Fruit fly (Drosophila melanogaster): Measurements from ENCODE around the gene CG2991.

CG2991 gene

DNA sequence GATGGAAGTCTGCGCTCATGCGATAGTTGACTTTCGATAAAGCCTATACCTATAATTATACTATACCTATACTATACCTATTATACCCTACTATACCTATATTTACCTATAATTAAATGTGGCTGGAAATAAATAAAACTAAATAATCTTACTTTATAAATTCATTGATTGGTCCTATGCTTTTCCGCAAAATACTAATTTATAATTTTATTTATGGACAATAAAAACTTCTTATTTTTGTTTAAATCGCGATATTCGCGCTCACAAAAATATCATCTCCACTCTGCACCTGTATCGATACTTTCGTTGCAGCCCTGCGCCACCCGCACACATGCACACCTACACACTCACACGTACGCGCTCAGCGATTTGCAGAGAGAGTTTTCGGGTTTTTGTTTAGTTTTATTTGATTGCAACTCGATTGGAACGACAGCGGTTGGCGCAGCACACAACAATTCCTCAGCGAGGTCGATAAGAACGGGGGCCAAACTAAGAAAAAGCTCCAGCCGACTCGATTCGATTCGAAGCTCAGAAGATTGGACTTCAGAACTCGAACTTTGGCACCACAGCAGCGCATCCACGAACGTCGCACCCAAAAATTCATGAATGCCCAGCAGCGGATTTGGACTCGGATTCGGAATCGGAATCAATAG is 17.7 kb downstream of the CG2991 start, which contains the start of gene CG8814 (continued):
- no peak for TF ChIP-seq tup (GFP tag; optimal IDR thresholded peaks at IDR 0.05)
- TF ChIP-seq CG10565 (GFP tag; optimal IDR thresholded peaks at IDR 0.05): no peak
- peak; percentile 51; the same call in 2 of the 3 replicates for TF ChIP-seq croc (GFP tag; conservative IDR thresholded peaks at IDR 0.05)
- TF ChIP-seq pb (GFP tag; optimal IDR thresholded peaks at IDR 0.05): no peak
- TF ChIP-seq Ets97D (GFP tag; optimal IDR thresholded peaks at IDR 0.05): peak; percentile 49
- peak; percentile 76 for TF ChIP-seq CG13424 (tag; optimal IDR thresholded peaks at IDR 0.05)
- TF ChIP-seq Spps (tag; optimal IDR thresholded peaks at IDR 0.05): no peak
- TF ChIP-seq gem (tag; optimal IDR thresholded peaks at IDR 0.05): peak; percentile 81
- peak; percentile 57 for TF ChIP-seq CG18619 (GFP tag; optimal IDR thresholded peaks at IDR 0.05)
- no peak for TF ChIP-seq CG17612 (GFP tag; IDR thresholded peaks at IDR 0.05)
- TF ChIP-seq CG32532 (GFP tag; IDR thresholded peaks at IDR 0.05): peak; percentile 79
- peak; percentile 33 for TF ChIP-seq Bteb2 (GFP tag; optimal IDR thresholded peaks at IDR 0.05)
- peak; percentile 12 to 27 for TF ChIP-seq chif (GFP tag; optimal IDR thresholded peaks at IDR 0.05)
- TF ChIP-seq usp (GFP tag; optimal IDR thresholded peaks at IDR 0.05): no peak
- TF ChIP-seq Lhr (GFP tag; optimal IDR thresholded peaks at IDR 0.05): peak; percentile 66
- peak; percentile 27 to 75 for TF ChIP-seq dpn (GFP tag; optimal IDR thresholded peaks at IDR 0.05)
- TF ChIP-seq org-1 (GFP tag; optimal IDR thresholded peaks at IDR 0.05): no peak
- peak; percentile 74 for TF ChIP-seq sob (GFP tag; IDR thresholded peaks at IDR 0.05)
- 0 out of 3 replicates have a peak, but pooled peaks have one; percentile 58 for TF ChIP-seq Mrtf (GFP tag; IDR thresholded peaks at IDR 0.05)
- peak; percentile 42 for TF ChIP-seq CTCF (GFP tag; optimal IDR thresholded peaks at IDR 0.05)
- no peak for TF ChIP-seq CG1024 (GFP tag; IDR thresholded peaks at IDR 0.05)
- no peak for TF ChIP-seq Myb (GFP tag; optimal IDR thresholded peaks at IDR 0.05)
- TF ChIP-seq Nf-YA (GFP tag; IDR thresholded peaks at IDR 0.05): no peak
- TF ChIP-seq zen2 (GFP tag; IDR thresholded peaks at IDR 0.05; ENCODE audit: partially characterized antibody): no peak
- peak; percentile 87 for TF ChIP-seq CoRest (tag; optimal IDR thresholded peaks at IDR 0.05)
- peak; percentile 70 for TF ChIP-seq CG14014 (GFP tag; IDR thresholded peaks at IDR 0.05)
- no peak for TF ChIP-seq emc (GFP tag; optimal IDR thresholded peaks at IDR 0.05)
- peak; percentile 54; the same call in 2 of the 3 replicates for TF ChIP-seq ci (GFP tag; IDR thresholded peaks at IDR 0.05)
- peak; percentile 85 for TF ChIP-seq CG31224 (GFP tag; IDR thresholded peaks at IDR 0.05)
- peak; percentile 66 for TF ChIP-seq Hr51 (GFP tag; optimal IDR thresholded peaks at IDR 0.05)
- no peak for TF ChIP-seq gcm2 (GFP tag; optimal IDR thresholded peaks at IDR 0.05)
- peak; percentile 57 for TF ChIP-seq Deaf1 (tag; optimal IDR thresholded peaks at IDR 0.05)
- peak; percentile 48 for TF ChIP-seq zfh2 (GFP tag; optimal IDR thresholded peaks at IDR 0.05)
- TF ChIP-seq al (GFP tag; IDR thresholded peaks at IDR 0.05): peak; percentile 78
- 0 out of 3 replicates have a peak, but pooled peaks have one; percentile 37 for TF ChIP-seq CG7357 (GFP tag; IDR thresholded peaks at IDR 0.05)
- no peak for TF ChIP-seq CG11696 (GFP tag; IDR thresholded peaks at IDR 0.05)
- peak; percentile 51 for TF ChIP-seq dmrt11E (tag; optimal IDR thresholded peaks at IDR 0.05)
- TF ChIP-seq CG32767 (GFP tag; IDR thresholded peaks at IDR 0.05): no peak; the same call in 1 of the 2 replicates
- TF ChIP-seq Dfd (GFP tag; optimal IDR thresholded peaks at IDR 0.05): no peak
- no peak for TF ChIP-seq mirr (GFP tag; optimal IDR thresholded peaks at IDR 0.05)
- TF ChIP-seq Taf1 (GFP tag; IDR thresholded peaks at IDR 0.05): no peak
- no peak for TF ChIP-seq shn (GFP tag; optimal IDR thresholded peaks at IDR 0.05)
- peak; percentile 22 for TF ChIP-seq nau (GFP tag; optimal IDR thresholded peaks at IDR 0.05)
- TF ChIP-seq CG12071 (GFP tag; optimal IDR thresholded peaks at IDR 0.05): peak; percentile 34
- peak; percentile 15 for TF ChIP-seq HLH54F (GFP tag; optimal IDR thresholded peaks at IDR 0.05)
- TF ChIP-seq ro (GFP tag; IDR thresholded peaks at IDR 0.05): no peak
- TF ChIP-seq Six4 (GFP tag; optimal IDR thresholded peaks at IDR 0.05): peak; percentile 36
- peak; percentile 48 for TF ChIP-seq CG1647 (GFP tag; optimal IDR thresholded peaks at IDR 0.05)
- TF ChIP-seq CG31365 (tag; optimal IDR thresholded peaks at IDR 0.05): no peak
- TF ChIP-seq Dp (GFP tag; optimal IDR thresholded peaks at IDR 0.05): peak; percentile 68
- TF ChIP-seq CG3163 (GFP tag; optimal IDR thresholded peaks at IDR 0.05): no peak

Data from whole organism, embryonic.